Fruit fly (Drosophila melanogaster): ENCODE measurements around the gene CG15387.

CG15387 gene

DNA sequence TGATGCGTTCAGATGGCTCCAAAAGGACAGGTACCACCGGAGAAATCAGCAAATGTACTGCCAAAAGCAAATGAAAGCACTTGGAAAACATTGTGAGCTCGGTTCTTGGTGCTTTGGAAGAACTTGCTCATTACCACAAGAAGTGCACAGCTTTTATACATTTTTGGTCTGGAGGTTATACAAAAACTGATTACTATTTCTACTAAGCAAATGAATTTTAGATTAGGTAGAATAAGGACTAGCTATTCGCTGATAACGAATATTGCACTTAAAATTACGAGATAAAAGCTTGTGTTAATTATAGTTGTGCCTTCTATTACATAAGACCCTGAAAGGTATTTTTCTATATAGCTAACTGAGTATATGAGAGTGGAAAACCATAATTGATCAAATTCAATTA is 28.9 kb upstream of the CG15387 start, which contains the start of gene Send1:
Gene Send1 (minus strand): TSS at position 101 of the 400 bp plus-strand sequence.
- TF ChIP-seq al (GFP tag; IDR thresholded peaks at IDR 0.05) (no peak), gsb (GFP tag; IDR thresholded peaks at IDR 0.05) (no peak), pzg (GFP tag; optimal IDR thresholded peaks at IDR 0.05) (no peak), emc (GFP tag; optimal IDR thresholded peaks at IDR 0.05) (no peak), CG10979 (tag; optimal IDR thresholded peaks at IDR 0.05) (no peak), BEAF-32 (GFP tag; optimal IDR thresholded peaks at IDR 0.05) (no peak), Hmr (GFP tag; optimal IDR thresholded peaks at IDR 0.05) (no peak), fru (optimal IDR thresholded peaks at IDR 0.05) (no peak), Optix (GFP tag; IDR thresholded peaks at IDR 0.05) (no peak), fd64A (GFP tag; optimal IDR thresholded peaks at IDR 0.05) (no peak), CG30020 (tag; optimal IDR thresholded peaks at IDR 0.05) (no peak), ftz-f1 (GFP tag; optimal IDR thresholded peaks at IDR 0.05) (no peak), mirr (GFP tag; optimal IDR thresholded peaks at IDR 0.05) (no peak), Dip2 (GFP tag; IDR thresholded peaks at IDR 0.05) (no peak), chif (GFP tag; optimal IDR thresholded peaks at IDR 0.05) (no peak), MBD-R2 (GFP tag; IDR thresholded peaks at IDR 0.05) (no peak)

DNA sequence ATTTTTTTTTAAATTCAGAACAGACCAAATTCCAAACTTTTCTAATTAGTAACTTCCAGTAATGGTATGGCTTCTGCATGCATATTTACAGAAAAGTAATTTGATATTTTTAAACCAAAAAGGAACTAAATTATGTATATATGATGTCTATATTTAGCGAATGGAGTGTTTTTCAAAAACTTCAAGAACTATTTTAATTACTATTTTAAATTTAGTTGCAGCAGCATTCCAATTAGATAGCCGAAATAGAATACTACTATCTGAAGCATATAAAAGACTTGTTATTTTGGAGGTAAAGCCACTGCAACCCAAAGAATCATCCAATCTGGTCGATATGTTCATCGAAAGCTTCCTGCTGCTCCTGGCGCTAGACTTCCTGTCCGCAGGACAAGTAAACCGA is 26.7 kb upstream of the CG15387 start, which contains the start of gene CG17234:
Gene CG17234 (plus strand): TSS at position 301 of the 400 bp plus-strand sequence.
- TF ChIP-seq Dbx (GFP tag; IDR thresholded peaks at IDR 0.05), result no peak
- no peak for TF ChIP-seq CG12942 (GFP tag; optimal IDR thresholded peaks at IDR 0.05)
- no peak for TF ChIP-seq Dip2 (GFP tag; IDR thresholded peaks at IDR 0.05)
- TF ChIP-seq H2.0 (GFP tag; IDR thresholded peaks at IDR 0.05), result no peak
- TF ChIP-seq lov (optimal IDR thresholded peaks at IDR 0.05), result no peak
- no peak for TF ChIP-seq lov (GFP tag; IDR thresholded peaks at IDR 0.05)
- no peak for TF ChIP-seq ssp (GFP tag; IDR thresholded peaks at IDR 0.05)
- no peak for TF ChIP-seq mld (GFP tag; IDR thresholded peaks at IDR 0.05; ENCODE audit: partially characterized antibody)
- TF ChIP-seq CG31365 (tag; optimal IDR thresholded peaks at IDR 0.05), result no peak
- no peak for TF ChIP-seq CG18011 (GFP tag; optimal IDR thresholded peaks at IDR 0.05)
- no peak for TF ChIP-seq ato (GFP tag; IDR thresholded peaks at IDR 0.05; ENCODE audit: partially characterized antibody)
- no peak for TF ChIP-seq HmgD (GFP tag; optimal IDR thresholded peaks at IDR 0.05)
- TF ChIP-seq cato (GFP tag; optimal IDR thresholded peaks at IDR 0.05; ENCODE audit: borderline replicate concordance), result no peak
- TF ChIP-seq Taf1 (GFP tag; IDR thresholded peaks at IDR 0.05), result no peak
- TF ChIP-seq stwl (tag; optimal IDR thresholded peaks at IDR 0.05), result no peak
- TF ChIP-seq sna (GFP tag; IDR thresholded peaks at IDR 0.05; ENCODE audit: partially characterized antibody), result no peak
- TF ChIP-seq ind (GFP tag; optimal IDR thresholded peaks at IDR 0.05), result no peak

DNA sequence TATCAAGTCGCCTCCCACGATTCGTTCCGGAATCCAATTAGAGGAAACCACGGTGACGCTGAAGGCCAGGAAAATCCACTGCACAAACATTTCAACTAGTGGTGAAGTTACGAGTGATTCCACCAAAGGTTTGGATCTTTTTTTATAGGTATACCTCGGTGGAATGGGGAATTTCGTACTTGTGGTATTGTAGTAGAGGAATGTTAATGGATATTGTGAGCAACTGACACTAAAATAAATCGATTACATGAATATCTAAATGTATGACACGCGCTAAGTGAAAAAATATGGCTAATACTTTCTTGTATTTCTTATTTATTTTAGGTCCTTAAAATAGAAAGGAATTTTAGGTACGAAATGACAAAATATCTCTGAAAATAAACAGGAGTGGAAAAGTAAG is 26.1 kb upstream of the CG15387 start, which contains the start of gene CG17239:
Gene CG17239 (minus strand): TSS at position 101 of the 400 bp plus-strand sequence.
- no peak for TF ChIP-seq ind (GFP tag; optimal IDR thresholded peaks at IDR 0.05)
- TF ChIP-seq CG10147 (GFP tag; optimal IDR thresholded peaks at IDR 0.05), result no peak
- TF ChIP-seq ara (GFP tag; IDR thresholded peaks at IDR 0.05), result no peak
- TF ChIP-seq CG9437 (GFP tag; optimal IDR thresholded peaks at IDR 0.05), result no peak
- no peak for TF ChIP-seq en (GFP tag; optimal IDR thresholded peaks at IDR 0.05)
- TF ChIP-seq gsb (GFP tag; IDR thresholded peaks at IDR 0.05), result no peak
- TF ChIP-seq pzg (GFP tag; optimal IDR thresholded peaks at IDR 0.05), result no peak
- no peak for TF ChIP-seq tgo (GFP tag; IDR thresholded peaks at IDR 0.05)
- TF ChIP-seq CG1792 (GFP tag; optimal IDR thresholded peaks at IDR 0.05), result no peak

DNA sequence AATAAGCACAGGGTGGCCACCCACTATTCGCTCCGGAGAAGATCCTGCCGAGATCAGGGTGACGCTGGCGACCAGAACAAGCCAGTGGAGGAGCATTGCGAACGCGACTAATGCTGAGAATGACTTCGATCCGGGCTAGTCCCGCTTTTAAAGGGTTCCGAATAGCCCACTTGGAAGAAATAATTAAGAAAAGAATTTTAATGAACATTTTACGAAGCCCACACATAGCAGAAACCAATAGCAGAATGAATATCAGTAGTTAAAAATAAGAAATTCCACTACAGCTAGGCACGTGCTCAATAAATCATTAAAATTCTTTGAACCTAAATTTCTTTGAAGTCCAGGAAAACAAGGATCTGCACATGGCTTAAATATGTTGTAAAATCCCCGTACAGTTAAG is 25.1 kb upstream of the CG15387 start, which contains the start of gene Ser12:
Gene Ser12 (minus strand): TSS at position 101 of the 400 bp plus-strand sequence.
- TF ChIP-seq sisA (GFP tag; IDR thresholded peaks at IDR 0.05) (no peak), Lhr (GFP tag; optimal IDR thresholded peaks at IDR 0.05) (no peak), CG5953 (GFP tag; IDR thresholded peaks at IDR 0.05) (no peak), CG4730 (GFP tag; IDR thresholded peaks at IDR 0.05) (no peak), kni (GFP tag; optimal IDR thresholded peaks at IDR 0.05) (no peak), CG17612 (GFP tag; IDR thresholded peaks at IDR 0.05) (no peak), CG10543 (GFP tag; optimal IDR thresholded peaks at IDR 0.05) (no peak), vvl (GFP tag; IDR thresholded peaks at IDR 0.05) (no peak), lilli (GFP tag; optimal IDR thresholded peaks at IDR 0.05) (no peak), Ets97D (GFP tag; optimal IDR thresholded peaks at IDR 0.05) (no peak), Sry-β (GFP tag; optimal IDR thresholded peaks at IDR 0.05) (no peak), Nf-YC (tag; optimal IDR thresholded peaks at IDR 0.05) (no peak)

Measured in whole organism, embryonic.